Worm (Caenorhabditis elegans) whole organism, L4 larva: Measurements from ENCODE around the gene ocr-2.
A peak's percentile ranks its signal among the peaks of the same experiment; 100 is the strongest.

Experiments
- F26F4.8 ChIP-seq: fragments of 200-800 bp; sonication (Bioruptor generic); conservative IDR thresholded peaks from 2 replicates; pipeline ENCODE4 v1.3.6; 2022; ENCODE audit warnings: missing genetic modification characterization, missing compliant biosample characterization
- F37D6.2 ChIP-seq: sonication (generic microtip); optimal IDR thresholded peaks from 2 replicates; lab custom pipeline; 2016; ENCODE audit warnings: mild to moderate bottlenecking, missing genetic modification characterization, missing compliant biosample characterization
- F49E8.2 ChIP-seq: sonication (generic microtip); optimal IDR thresholded peaks from 2 replicates; lab custom pipeline; 2016; ENCODE audit warnings: missing compliant biosample characterization, mild to moderate bottlenecking, missing genetic modification characterization, borderline replicate concordance
- R02D3.7 ChIP-seq: fragments of 150-350 bp; sonication (generic microtip); optimal IDR thresholded peaks from 3 replicates; lab custom pipeline; 2014; ENCODE audit warnings: missing biosample characterization, missing genetic modification characterization
- T26A8.4 ChIP-seq: fragments of 200-800 bp; sonication (Bioruptor generic); IDR thresholded peaks from 2 replicates; pipeline ENCODE4 v1.3.6; 2022; ENCODE audit warnings: missing genetic modification characterization, missing compliant biosample characterization
- Y48G9A.11 ChIP-seq: fragments of 200-800 bp; sonication (Bioruptor generic); IDR thresholded peaks from 2 replicates; pipeline ENCODE4 v1.3.6; 2022; ENCODE audit warnings: missing genetic modification reagents, missing genetic modification characterization, missing compliant biosample characterization
- Y75B8A.6 ChIP-seq: fragments of 200-800 bp; sonication (Bioruptor generic); IDR thresholded peaks from 2 replicates; pipeline ENCODE4 v1.3.6; 2022; ENCODE audit warnings: missing genetic modification reagents, missing genetic modification characterization, missing compliant biosample characterization
- aha-1 ChIP-seq: fragments of 150-350 bp; peaks from one replicate; lab custom pipeline; 2014; ENCODE audit warnings: missing biosample characterization, missing genetic modification characterization
- aly-2 ChIP-seq: sonication (generic microtip); optimal IDR thresholded peaks from 2 replicates; lab custom pipeline; 2018; ENCODE audit warnings: missing biosample characterization, missing genetic modification characterization
- attf-4 ChIP-seq: sonication (generic microtip); optimal IDR thresholded peaks from 3 replicates; lab custom pipeline; 2017; ENCODE audit warnings: missing biosample characterization, missing genetic modification characterization
- ceh-20 ChIP-seq: fragments of 200-800 bp; sonication (Bioruptor generic); IDR thresholded peaks from 2 replicates; pipeline ENCODE4 v1.3.6; 2022; ENCODE audit warnings: missing genetic modification reagents, missing genetic modification characterization, missing compliant biosample characterization
- ceh-32 ChIP-seq: sonication (generic microtip); optimal IDR thresholded peaks from 2 replicates; lab custom pipeline; 2016; ENCODE audit warnings: mild to moderate bottlenecking, missing genetic modification characterization, missing compliant biosample characterization; ENCODE audit not compliant: poor library complexity
- ceh-44 ChIP-seq: fragments of 200-800 bp; sonication (Bioruptor generic); IDR thresholded peaks from 2 replicates; pipeline ENCODE4 v1.3.6; 2022; ENCODE audit warnings: missing genetic modification reagents, missing genetic modification characterization, missing compliant biosample characterization
- ceh-62 ChIP-seq: sonication (generic microtip); optimal IDR thresholded peaks from 2 replicates; lab custom pipeline; 2017; ENCODE audit warnings: missing biosample characterization, missing genetic modification characterization
- ces-1 ChIP-seq: fragments of 150-350 bp; sonication (generic microtip); optimal IDR thresholded peaks from 4 replicates; lab custom pipeline; 2014; ENCODE audit warnings: missing biosample characterization, missing genetic modification reagents, missing genetic modification characterization
- cey-2 ChIP-seq: sonication (generic microtip); optimal IDR thresholded peaks from 3 replicates; lab custom pipeline; 2017; ENCODE audit warnings: missing genetic modification characterization, mild to moderate bottlenecking, missing compliant biosample characterization, antibody characterized with exemption, borderline replicate concordance; ENCODE audit not compliant: insufficient read depth
- daf-16 ChIP-seq, 3 experiments: sonication (generic microtip); optimal IDR thresholded peaks; 2 replicates each; lab custom pipeline; 2016 to 2017; ENCODE audit warnings: missing genetic modification characterization in 3 of 3, missing genetic modification reagents in 3 of 3, mild to moderate bottlenecking in 2 of 3, missing compliant biosample characterization in 2 of 3, missing biosample characterization in 1 of 3, moderate library complexity in 1 of 3
- daf-19 ChIP-seq: fragments of 200-800 bp; sonication (Bioruptor generic); conservative IDR thresholded peaks from 2 replicates; pipeline ENCODE4 v1.3.6; 2022; ENCODE audit warnings: missing genetic modification characterization, missing compliant biosample characterization
- dmd-9 ChIP-seq: fragments of 200-800 bp; sonication (Bioruptor generic); IDR thresholded peaks from 2 replicates; pipeline ENCODE4 v1.3.6; 2022; ENCODE audit warnings: missing genetic modification reagents, missing genetic modification characterization, missing compliant biosample characterization
- dve-1 ChIP-seq: sonication (generic microtip); optimal IDR thresholded peaks from 2 replicates; lab custom pipeline; 2017; ENCODE audit warnings: antibody characterized with exemption, mild to moderate bottlenecking, missing genetic modification characterization, missing compliant biosample characterization; ENCODE audit not compliant: insufficient read depth
- egl-27 ChIP-seq: sonication (generic microtip); optimal IDR thresholded peaks from 3 replicates; lab custom pipeline; 2017; ENCODE audit warnings: missing biosample characterization, missing genetic modification reagents, missing genetic modification characterization
- egl-43 ChIP-seq: fragments of 200-800 bp; sonication (Bioruptor generic); IDR thresholded peaks from 2 replicates; pipeline ENCODE4 v1.3.6; 2022; ENCODE audit warnings: missing genetic modification reagents, missing genetic modification characterization, missing compliant biosample characterization
- fkh-10 ChIP-seq: fragments of 150-350 bp; optimal IDR thresholded peaks from 2 replicates; lab custom pipeline; 2014; ENCODE audit warnings: missing biosample characterization, missing genetic modification reagents, missing genetic modification characterization
- gei-8 ChIP-seq: fragments of 200-800 bp; sonication (Bioruptor generic); optimal IDR thresholded peaks from 2 replicates; lab custom pipeline; 2018; ENCODE audit warnings: mild to moderate bottlenecking, missing genetic modification characterization, missing compliant biosample characterization
- hif-1 ChIP-seq, 2 experiments: sonication (generic microtip); optimal IDR thresholded peaks; 2 replicates each; lab custom pipeline; 2016 to 2017; ENCODE audit warnings: missing compliant biosample characterization in 2 of 2, missing genetic modification characterization in 2 of 2, missing genetic modification reagents in 2 of 2, missing genotype in 2 of 2, mild to moderate bottlenecking in 1 of 2
- hmg-1.1 ChIP-seq: fragments of 200-800 bp; sonication (Bioruptor generic); IDR thresholded peaks from 2 replicates; pipeline ENCODE4 v1.3.6; 2022; ENCODE audit warnings: missing genetic modification reagents, missing genetic modification characterization, missing compliant biosample characterization
- jun-1 ChIP-seq: fragments of 150-350 bp; optimal IDR thresholded peaks from 2 replicates; lab custom pipeline; 2014; ENCODE audit warnings: missing biosample characterization, missing genetic modification reagents, missing genetic modification characterization
- lim-7 ChIP-seq: fragments of 200-800 bp; sonication (Bioruptor generic); IDR thresholded peaks from 2 replicates; pipeline ENCODE4 v1.3.6; 2022; ENCODE audit warnings: missing genetic modification characterization, missing compliant biosample characterization
- lin-13 ChIP-seq: fragments of 150-350 bp; optimal IDR thresholded peaks from 2 replicates; lab custom pipeline; 2014; ENCODE audit warnings: missing biosample characterization, missing genetic modification reagents, missing genetic modification characterization
- lin-15B ChIP-seq: fragments of 150-350 bp; sonication (generic microtip); optimal IDR thresholded peaks from 3 replicates; lab custom pipeline; 2014; ENCODE audit warnings: missing biosample characterization, missing genetic modification characterization
- lin-29 ChIP-seq: fragments of 200-800 bp; sonication (Bioruptor generic); IDR thresholded peaks from 2 replicates; pipeline ENCODE4 v1.3.6; 2022; ENCODE audit warnings: missing genetic modification reagents, missing genetic modification characterization, missing compliant biosample characterization
- lin-38 ChIP-seq: fragments of 200-800 bp; sonication (Bioruptor generic); IDR thresholded peaks from 2 replicates; pipeline ENCODE4 v1.3.6; 2022; ENCODE audit warnings: missing genetic modification reagents, missing genetic modification characterization, missing compliant biosample characterization
- lsy-2 ChIP-seq, 2 experiments: fragments of 150-350 bp in 1 of 2; sonication (generic microtip) in 1 of 2; optimal IDR thresholded peaks; 2 replicates each; lab custom pipeline; 2014 to 2017; ENCODE audit warnings: missing biosample characterization in 2 of 2, missing genetic modification characterization in 2 of 2
- mdt-29 ChIP-seq: fragments of 200-800 bp; sonication (Bioruptor generic); IDR thresholded peaks from 2 replicates; pipeline ENCODE4 v1.3.6; 2022; ENCODE audit warnings: missing genetic modification reagents, missing genetic modification characterization, missing compliant biosample characterization
- mep-1 ChIP-seq: fragments of 150-350 bp; sonication (generic microtip); optimal IDR thresholded peaks from 3 replicates; lab custom pipeline; 2014; ENCODE audit warnings: missing biosample characterization, missing genetic modification characterization
- mxl-2 ChIP-seq: fragments of 200-800 bp; sonication (Bioruptor generic); conservative IDR thresholded peaks from 2 replicates; pipeline ENCODE4 v1.3.6; 2022; ENCODE audit warnings: missing genetic modification reagents, missing genetic modification characterization, missing compliant biosample characterization
- mxl-3 ChIP-seq: fragments of 200-800 bp; sonication (Bioruptor generic); optimal IDR thresholded peaks from 2 replicates; lab custom pipeline; 2018; ENCODE audit warnings: mild to moderate bottlenecking, missing genetic modification characterization, missing compliant biosample characterization
- nhr-102 ChIP-seq: sonication (generic microtip); optimal IDR thresholded peaks from 2 replicates; lab custom pipeline; 2016; ENCODE audit warnings: mild to moderate bottlenecking, missing genetic modification characterization, moderate library complexity, missing compliant biosample characterization
- nhr-11 ChIP-seq: fragments of 150-350 bp; optimal IDR thresholded peaks from 2 replicates; lab custom pipeline; 2014; ENCODE audit warnings: missing biosample characterization, missing genetic modification characterization
- nhr-111 ChIP-seq: fragments of 200-800 bp; sonication (Bioruptor generic); optimal IDR thresholded peaks from 2 replicates; lab custom pipeline; 2018; ENCODE audit warnings: mild to moderate bottlenecking, missing genetic modification characterization, missing compliant biosample characterization
- nhr-28 ChIP-seq: fragments of 150-350 bp; optimal IDR thresholded peaks from 2 replicates; lab custom pipeline; 2014; ENCODE audit warnings: missing biosample characterization, missing genetic modification characterization
- nhr-41 ChIP-seq: fragments of 200-800 bp; sonication (Bioruptor generic); IDR thresholded peaks from 2 replicates; pipeline ENCODE4 v1.3.6; 2022; ENCODE audit warnings: missing genetic modification reagents, missing genetic modification characterization, missing compliant biosample characterization
- nhr-42 ChIP-seq: fragments of 200-800 bp; sonication (Bioruptor generic); IDR thresholded peaks from 2 replicates; pipeline ENCODE4 v1.3.6; 2022; ENCODE audit warnings: missing genetic modification characterization, missing compliant biosample characterization
- nhr-48 ChIP-seq: sonication (generic microtip); optimal IDR thresholded peaks from 2 replicates; lab custom pipeline; 2016; ENCODE audit warnings: mild to moderate bottlenecking, missing genetic modification characterization, missing compliant biosample characterization
- pqm-1 ChIP-seq: sonication (generic microtip); optimal IDR thresholded peaks from 2 replicates; lab custom pipeline; 2017; ENCODE audit warnings: missing biosample characterization, missing genetic modification characterization
- skn-1 ChIP-seq: fragments of 150-350 bp; optimal IDR thresholded peaks from 2 replicates; lab custom pipeline; 2014; ENCODE audit warnings: missing biosample characterization, missing genetic modification characterization
- snpc-1.2 ChIP-seq: fragments of 200-800 bp; sonication (Bioruptor generic); IDR thresholded peaks from 2 replicates; pipeline ENCODE4 v1.3.6; 2022; ENCODE audit warnings: missing genetic modification reagents, missing genetic modification characterization, missing compliant biosample characterization
- tag-97 ChIP-seq: fragments of 200-800 bp; sonication (Bioruptor generic); IDR thresholded peaks from 2 replicates; pipeline ENCODE4 v1.3.6; 2022; ENCODE audit warnings: missing genetic modification characterization, missing compliant biosample characterization
- vab-7 ChIP-seq: fragments of 200-800 bp; sonication (Bioruptor generic); IDR thresholded peaks from 2 replicates; pipeline ENCODE4 v1.3.6; 2022; ENCODE audit warnings: missing genetic modification reagents, missing genetic modification characterization, missing compliant biosample characterization
- zag-1 ChIP-seq: fragments of 150-350 bp; optimal IDR thresholded peaks from 2 replicates; lab custom pipeline; 2014; ENCODE audit warnings: missing biosample characterization, missing genetic modification characterization
- ztf-11 ChIP-seq: fragments of 150-350 bp; optimal IDR thresholded peaks from 2 replicates; lab custom pipeline; 2014; ENCODE audit warnings: missing biosample characterization, missing genetic modification characterization

ocr-2 gene

ce11 chrIV:8229523-8229922 lies 9.6 kb upstream of the ocr-2 start (continued):
- TF ChIP-seq hmg-1.1 (GFP tag; lab: Robert Waterston, UW) = peak; percentile 53
- TF ChIP-seq ceh-62 (tag; lab: Kevin White, UChicago) = no peak
- no peak for TF ChIP-seq cey-2 (tag; lab: Kevin White, UChicago)
- no peak for TF ChIP-seq gei-8
- peak; percentile 82 for TF ChIP-seq nhr-48 (tag; lab: Kevin White, UChicago)
- no peak for TF ChIP-seq nhr-111 (GFP tag; lab: Kevin White, UChicago)
- no peak for TF ChIP-seq snpc-1.2 (GFP tag; lab: Robert Waterston, UW)
- TF ChIP-seq lin-29 (GFP tag; lab: Robert Waterston, UW) = no peak
- TF ChIP-seq egl-43 (GFP tag; lab: Robert Waterston, UW) = no peak
- TF ChIP-seq aha-1 (tag; lab: Kevin White, UChicago) = no peak
- no peak for TF ChIP-seq daf-19 (GFP tag; lab: Robert Waterston, UW)
- TF ChIP-seq dve-1 = peak; percentile 78
- no peak for TF ChIP-seq ceh-20 (GFP tag; lab: Robert Waterston, UW)
- no peak for TF ChIP-seq egl-27 (tag; lab: Kevin White, UChicago)
- no peak for TF ChIP-seq ceh-44
- no peak for TF ChIP-seq ceh-32 (tag; lab: Kevin White, UChicago)
- no peak for TF ChIP-seq Y48G9A.11
- no peak for TF ChIP-seq lin-38
- TF ChIP-seq ztf-11 (tag; lab: Kevin White, UChicago) = no peak
- no peak for TF ChIP-seq mxl-2
- TF ChIP-seq lin-15B (tag; lab: Kevin White, UChicago) = no peak
- no peak for TF ChIP-seq vab-7 (GFP tag; lab: Robert Waterston, UW)
- TF ChIP-seq aly-2 (tag; lab: Kevin White, UChicago) = no peak
- TF ChIP-seq attf-4 (tag; lab: Kevin White, UChicago) = no peak
- TF ChIP-seq fkh-10 = no peak
- no peak for TF ChIP-seq F37D6.2 (tag; lab: Kevin White, UChicago)
- TF ChIP-seq nhr-11 = no peak
- no peak for TF ChIP-seq tag-97

ce11 chrIV:8226474-8226873 lies 6.6 kb upstream of the ocr-2 start:
- no peak for TF ChIP-seq ces-1 (GFP tag; lab: Kevin White, UChicago)
- TF ChIP-seq lin-13 (GFP tag; lab: Kevin White, UChicago) = no peak
- peak in 1 of 2 experiments; percentile 7 for TF ChIP-seq lsy-2 (tag; optimal IDR thresholded peaks at IDR 0.05; lab: Kevin White, UChicago)
- TF ChIP-seq nhr-41 (GFP tag; lab: Robert Waterston, UW) = no peak
- TF ChIP-seq lim-7 (GFP tag; lab: Robert Waterston, UW) = no peak
- peak; percentile 33 for TF ChIP-seq nhr-28 (tag; lab: Kevin White, UChicago)
- TF ChIP-seq Y48G9A.11 = no peak
- no peak for TF ChIP-seq jun-1
- no peak for TF ChIP-seq R02D3.7 (tag; lab: Kevin White, UChicago)
- no peak for TF ChIP-seq zag-1
- TF ChIP-seq Y75B8A.6 (GFP tag; lab: Robert Waterston, UW) = no peak
- no peak for TF ChIP-seq nhr-42 (GFP tag; lab: Robert Waterston, UW)
- no peak for TF ChIP-seq pqm-1 (tag; lab: Kevin White, UChicago)
- TF ChIP-seq daf-16 (GFP tag; optimal IDR thresholded peaks at IDR 0.05; lab: Kevin White, UChicago) = no peak
- peak; percentile 55 for TF ChIP-seq daf-16 (tag; optimal IDR thresholded peaks at IDR 0.05; lab: Kevin White, UChicago)
- no peak for TF ChIP-seq hif-1 (tag; optimal IDR thresholded peaks at IDR 0.05; lab: Kevin White, UChicago)
- TF ChIP-seq F26F4.8 (GFP tag; lab: Robert Waterston, UW) = no peak
- no peak for TF ChIP-seq lin-15B (tag; lab: Kevin White, UChicago)
- no peak for TF ChIP-seq dmd-9 (GFP tag; lab: Robert Waterston, UW)
- no peak for TF ChIP-seq fkh-10
- no peak for TF ChIP-seq mdt-29
- TF ChIP-seq T26A8.4 (GFP tag; lab: Robert Waterston, UW) = peak; percentile 7; the same call in 1 of the 2 replicates
- TF ChIP-seq mep-1 (tag; lab: Kevin White, UChicago) = no peak
- TF ChIP-seq dve-1 = peak; percentile 32
- no peak for TF ChIP-seq daf-19 (GFP tag; lab: Robert Waterston, UW)
- TF ChIP-seq ztf-11 (tag; lab: Kevin White, UChicago) = no peak
- TF ChIP-seq mxl-3 (GFP tag; lab: Kevin White, UChicago) = no peak
- no peak for TF ChIP-seq skn-1 (tag; lab: Kevin White, UChicago)
- no peak for TF ChIP-seq F49E8.2 (tag; lab: Kevin White, UChicago)
- no peak for TF ChIP-seq nhr-102 (tag; lab: Kevin White, UChicago)
